Worm (Caenorhabditis elegans) whole organism, young adult: Measurements from ENCODE around the gene C52A11.3.

Source experiments
- fkh-3 ChIP-seq: sonication (generic microtip); optimal IDR thresholded peaks from 2 replicates; lab custom pipeline; 2016; ENCODE audit warnings: mild to moderate bottlenecking, missing genetic modification characterization, missing compliant biosample characterization
- nhr-90 ChIP-seq: sonication (generic microtip); optimal IDR thresholded peaks from 2 replicates; lab custom pipeline; 2016; ENCODE audit warnings: missing genotype, mild to moderate bottlenecking, missing genetic modification characterization, missing compliant biosample characterization

DNA sequence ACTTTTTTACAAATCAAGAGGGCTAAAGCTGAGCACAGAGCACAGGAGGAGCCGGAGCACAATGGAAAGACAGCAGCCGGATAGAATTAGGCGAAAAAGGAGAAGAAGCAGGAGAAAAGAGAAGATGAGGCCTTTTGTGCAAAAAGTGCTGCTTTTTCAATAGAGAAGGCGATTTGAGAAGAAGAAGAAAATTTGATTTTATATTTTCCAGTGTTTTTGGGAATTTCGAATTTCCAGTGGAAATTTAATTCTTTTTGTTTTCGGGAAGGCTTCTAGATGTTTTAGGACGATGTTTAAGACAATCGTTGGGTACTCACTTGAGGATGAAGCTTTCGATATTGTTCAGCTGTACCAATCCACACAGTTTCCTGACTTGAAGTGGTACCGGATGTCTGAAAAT lies 16.5 kb downstream of the C52A11.3 start:
- TF ChIP-seq nhr-90 (tag; lab: Kevin White, UChicago) (no peak), fkh-3 (tag; lab: Kevin White, UChicago) (no peak)
